Worm (Caenorhabditis elegans) whole organism, L1 larva: ENCODE measurements around the gene fipr-4.
A peak's percentile ranks its signal among the peaks of the same experiment; 100 is the strongest.

Source experiments
- aha-1 ChIP-seq: fragments of 150-350 bp; optimal IDR thresholded peaks from 2 replicates; lab custom pipeline; 2014; ENCODE audit warnings: missing biosample characterization, missing genetic modification characterization
- alr-1 ChIP-seq: fragments of 200-800 bp; sonication (Bioruptor generic); optimal IDR thresholded peaks from 2 replicates; lab custom pipeline; 2018; ENCODE audit warnings: borderline replicate concordance, mild to moderate bottlenecking, missing genetic modification characterization, missing compliant biosample characterization
- blmp-1 ChIP-seq: fragments of 150-350 bp; optimal IDR thresholded peaks from 2 replicates; lab custom pipeline; 2014; ENCODE audit warnings: missing biosample characterization, missing genetic modification characterization
- dpl-1 ChIP-seq, 3 experiments: fragments of 150-350 bp in 2 of 3; sonication (generic microtip) in 1 of 3; optimal IDR thresholded peaks; 2 replicates each; lab custom pipeline; 2014 to 2017; ENCODE audit warnings: missing biosample characterization in 3 of 3, missing genetic modification characterization in 3 of 3, missing genetic modification reagents in 3 of 3
- dsc-1 ChIP-seq: sonication (generic microtip); optimal IDR thresholded peaks from 2 replicates; lab custom pipeline; 2016; ENCODE audit warnings: mild to moderate bottlenecking, missing genetic modification characterization, missing compliant biosample characterization
- efl-1 ChIP-seq, 4 experiments: fragments of 150-350 bp; optimal IDR thresholded peaks in 3 of 4; peaks in 1 of 4; 1 replicate in 1 of 4; 2 replicates in 3 of 4; lab custom pipeline; 2014; ENCODE audit warnings: missing biosample characterization in 2 of 4, missing genetic modification characterization in 2 of 4, missing genetic modification reagents in 2 of 4
- egl-13 ChIP-seq: sonication (generic microtip); optimal IDR thresholded peaks from 2 replicates; lab custom pipeline; 2016; ENCODE audit warnings: missing genotype, missing genetic modification reagents, missing genetic modification characterization, missing compliant biosample characterization
- elt-2 ChIP-seq: sonication (generic microtip); optimal IDR thresholded peaks from 2 replicates; lab custom pipeline; 2016; ENCODE audit warnings: missing genetic modification characterization, mild to moderate bottlenecking, inconsistent platforms, missing compliant biosample characterization, missing genetic modification reagents
- ets-5 ChIP-seq: fragments of 200-800 bp; sonication (Bioruptor generic); IDR thresholded peaks from 2 replicates; pipeline ENCODE4 v1.3.6; 2022; ENCODE audit warnings: missing genetic modification characterization, missing compliant biosample characterization
- hlh-4 ChIP-seq: sonication (generic microtip); optimal IDR thresholded peaks from 2 replicates; lab custom pipeline; 2016; ENCODE audit warnings: mild to moderate bottlenecking, missing genetic modification characterization, missing compliant biosample characterization
- hpl-2 ChIP-seq: fragments of 150-350 bp; optimal IDR thresholded peaks from 2 replicates; lab custom pipeline; 2014; ENCODE audit warnings: missing biosample characterization, missing genetic modification reagents, missing genetic modification characterization
- jun-1 ChIP-seq: fragments of 150-350 bp; optimal IDR thresholded peaks from 2 replicates; lab custom pipeline; 2014; ENCODE audit warnings: missing biosample characterization, missing genetic modification reagents, missing genetic modification characterization
- lin-13 ChIP-seq: fragments of 150-350 bp; optimal IDR thresholded peaks from 2 replicates; lab custom pipeline; 2014; ENCODE audit warnings: missing biosample characterization, missing genetic modification reagents, missing genetic modification characterization
- lin-15B ChIP-seq: fragments of 150-350 bp; sonication (generic microtip); optimal IDR thresholded peaks from 3 replicates; lab custom pipeline; 2014; ENCODE audit warnings: missing biosample characterization, missing genetic modification characterization
- lsy-2 ChIP-seq, 2 experiments: fragments of 150-350 bp; optimal IDR thresholded peaks; 2 replicates each; lab custom pipeline; 2014; ENCODE audit warnings: missing biosample characterization in 2 of 2, missing genetic modification characterization in 2 of 2
- mef-2 ChIP-seq: fragments of 150-350 bp; optimal IDR thresholded peaks from 2 replicates; lab custom pipeline; 2014; ENCODE audit warnings: missing biosample characterization, missing genetic modification characterization
- nhr-19 ChIP-seq: fragments of 200-800 bp; sonication (Bioruptor generic); conservative IDR thresholded peaks from 2 replicates; pipeline ENCODE4 v1.3.6; 2022; ENCODE audit warnings: missing genetic modification characterization, missing compliant biosample characterization
- nhr-20 ChIP-seq: sonication (generic microtip); optimal IDR thresholded peaks from 2 replicates; lab custom pipeline; 2016; ENCODE audit warnings: mild to moderate bottlenecking, missing genetic modification characterization, missing compliant biosample characterization
- nhr-71 ChIP-seq: sonication (generic microtip); optimal IDR thresholded peaks from 2 replicates; lab custom pipeline; 2016; ENCODE audit warnings: mild to moderate bottlenecking, missing genetic modification characterization, moderate library complexity, missing compliant biosample characterization
- nhr-76 ChIP-seq: sonication (generic microtip); optimal IDR thresholded peaks from 2 replicates; lab custom pipeline; 2017; ENCODE audit warnings: missing biosample characterization, missing genetic modification characterization
- pag-3 ChIP-seq: sonication (generic microtip); optimal IDR thresholded peaks from 2 replicates; lab custom pipeline; 2017; ENCODE audit warnings: missing genetic modification characterization, mild to moderate bottlenecking, missing compliant biosample characterization, antibody characterized with exemption, borderline replicate concordance; ENCODE audit not compliant: insufficient read depth
- rnt-1 ChIP-seq: sonication (generic microtip); optimal IDR thresholded peaks from 2 replicates; lab custom pipeline; 2016; ENCODE audit warnings: mild to moderate bottlenecking, missing genetic modification characterization, moderate library complexity, missing compliant biosample characterization
- snu-23 ChIP-seq: sonication (generic microtip); optimal IDR thresholded peaks from 2 replicates; lab custom pipeline; 2016; ENCODE audit warnings: missing genetic modification characterization, missing compliant biosample characterization
- sptf-1 ChIP-seq: fragments of 150-350 bp; optimal IDR thresholded peaks from 2 replicates; lab custom pipeline; 2014; ENCODE audit warnings: missing biosample characterization, missing genetic modification characterization
- sup-37 ChIP-seq: fragments of 200-800 bp; sonication (Bioruptor generic); optimal IDR thresholded peaks from 2 replicates; lab custom pipeline; 2018; ENCODE audit warnings: mild to moderate bottlenecking, missing genetic modification characterization, missing compliant biosample characterization
- swsn-7 ChIP-seq: sonication (generic microtip); optimal IDR thresholded peaks from 2 replicates; lab custom pipeline; 2016; ENCODE audit warnings: missing genetic modification characterization, missing compliant biosample characterization
- unc-130 ChIP-seq: fragments of 150-350 bp; optimal IDR thresholded peaks from 2 replicates; lab custom pipeline; 2017; ENCODE audit warnings: missing biosample characterization, missing genetic modification characterization, inconsistent platforms
- unc-62 ChIP-seq: fragments of 150-350 bp; optimal IDR thresholded peaks from 2 replicates; lab custom pipeline; 2014; ENCODE audit warnings: missing biosample characterization, missing genetic modification reagents, missing genetic modification characterization
- unc-98 ChIP-seq: fragments of 200-800 bp; sonication (Bioruptor generic); IDR thresholded peaks from 2 replicates; pipeline ENCODE4 v1.3.6; 2022; ENCODE audit warnings: missing genetic modification characterization, missing compliant biosample characterization
- zip-4 ChIP-seq: fragments of 200-800 bp; sonication (Bioruptor generic); optimal IDR thresholded peaks from 2 replicates; lab custom pipeline; 2018; ENCODE audit warnings: mild to moderate bottlenecking, missing genetic modification characterization, moderate library complexity, missing compliant biosample characterization
- ztf-11 ChIP-seq, 2 experiments: sonication (generic microtip); optimal IDR thresholded peaks; 2 replicates each; lab custom pipeline; 2016 to 2017; ENCODE audit warnings: missing genetic modification characterization in 2 of 2, missing biosample characterization in 1 of 2, missing compliant biosample characterization in 1 of 2
- ztf-4 ChIP-seq: fragments of 150-350 bp; optimal IDR thresholded peaks from 2 replicates; lab custom pipeline; 2014; ENCODE audit warnings: missing biosample characterization, missing genetic modification characterization

Gene fipr-4

ce11 chrV:10229222-10229879, 1.1 kb upstream of the fipr-4 start, which contains the start of the genes pyt-1 and fipr-7:
Gene pyt-1 (minus strand): TSS chrV:10229322.
Gene fipr-7 (plus strand): TSS chrV:10229829.
- peak; percentile 61 for TF ChIP-seq dsc-1 (tag; lab: Kevin White, UChicago)
- no peak for TF ChIP-seq ets-5 (GFP tag; lab: Robert Waterston, UW)

DNA sequence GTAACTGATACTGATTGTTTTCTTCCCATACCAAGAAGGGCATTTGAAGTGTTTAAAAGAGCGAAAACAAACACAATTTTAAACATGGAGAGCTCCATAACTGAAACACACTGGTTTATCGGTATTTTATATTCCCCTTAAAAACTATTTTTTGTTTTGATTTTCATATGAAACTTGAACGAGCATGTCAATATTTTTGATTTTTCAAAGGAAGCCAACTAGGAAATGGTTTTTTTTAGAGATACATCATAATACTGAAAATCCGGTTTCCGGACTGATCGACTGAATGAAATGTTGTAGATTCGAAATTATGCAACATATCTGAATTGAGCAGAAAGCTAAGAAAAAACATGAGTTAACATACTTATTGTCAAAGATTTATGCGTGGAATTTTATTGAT, 927 bp downstream of the fipr-4 start, which contains the start of gene ttr-19:
TSS of gene ttr-19 (minus strand) at position 101 of the 400 bp plus-strand sequence.
- TF ChIP-seq sptf-1 (tag; lab: Kevin White, UChicago) (no peak), elt-2 (tag; lab: Kevin White, UChicago) (no peak), efl-1 (optimal IDR thresholded peaks at IDR 0.05; lab: Kevin White, UChicago) (no peak), efl-1 (GFP tag; optimal IDR thresholded peaks at IDR 0.05 in 1 of 2; lab: Kevin White, UChicago) (no peak), pag-3 (no peak), jun-1 (tag; lab: Kevin White, UChicago) (no peak), rnt-1 (tag; lab: Kevin White, UChicago) (no peak), hpl-2 (GFP tag; lab: Kevin White, UChicago) (no peak), zip-4 (no peak), swsn-7 (no peak), aha-1 (tag; lab: Kevin White, UChicago) (no peak), nhr-71 (tag; lab: Kevin White, UChicago) (no peak)

DNA sequence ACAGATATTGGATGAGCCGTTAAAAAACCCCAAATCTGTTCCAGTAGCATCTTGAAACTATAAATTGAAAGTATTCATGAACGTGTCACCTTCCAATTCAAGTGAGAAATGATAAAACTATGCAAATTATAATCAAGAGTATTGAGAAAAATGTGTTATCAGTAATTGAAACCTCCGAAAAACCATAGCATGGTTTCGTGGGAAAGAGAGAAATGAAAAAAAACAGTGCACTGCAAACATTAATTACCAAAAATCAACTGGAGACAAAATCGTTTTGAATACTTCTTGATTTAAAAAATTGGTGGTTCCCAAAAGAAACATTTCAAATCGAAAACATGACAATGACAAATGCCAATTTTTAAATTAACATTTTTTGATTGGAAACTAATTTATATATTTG, 2.6 kb downstream of the fipr-4 start, which contains the start of gene daf-36:
TSS of gene daf-36 (minus strand) at position 101 of the 400 bp plus-strand sequence.
- no peak for TF ChIP-seq nhr-19 (GFP tag; lab: Robert Waterston, UW)
- no peak for TF ChIP-seq dsc-1 (tag; lab: Kevin White, UChicago)
- no peak for TF ChIP-seq lin-15B (tag; lab: Kevin White, UChicago)
- TF ChIP-seq lsy-2 (tag; optimal IDR thresholded peaks at IDR 0.05; lab: Kevin White, UChicago) = no peak
- no peak for TF ChIP-seq sup-37 (GFP tag; lab: Kevin White, UChicago)

ce11 chrV:10224619-10225018, 3.6 kb downstream of the fipr-4 start:
- TF ChIP-seq egl-13 (no peak), elt-2 (tag; lab: Kevin White, UChicago) (peak; percentile 2)

- TF ChIP-seq alr-1 (tag; lab: Kevin White, UChicago) (no peak), ztf-4 (tag; lab: Kevin White, UChicago) (no peak), unc-62 (GFP tag; lab: Kevin White, UChicago) (no peak), lin-13 (GFP tag; lab: Kevin White, UChicago) (no peak), lin-15B (tag; lab: Kevin White, UChicago) (no peak), rnt-1 (tag; lab: Kevin White, UChicago) (no peak), nhr-20 (no peak), mef-2 (tag; lab: Kevin White, UChicago) (no peak), unc-98 (GFP tag; lab: Robert Waterston, UW) (no peak), unc-130 (tag; lab: Kevin White, UChicago) (no peak), dpl-1 (GFP tag; optimal IDR thresholded peaks at IDR 0.05; lab: Kevin White, UChicago) (no peak), snu-23 (GFP tag; lab: Kevin White, UChicago) (no peak), hlh-4 (tag; lab: Kevin White, UChicago) (no peak), blmp-1 (tag; lab: Kevin White, UChicago) (no peak), nhr-76 (no peak), ztf-11 (tag; optimal IDR thresholded peaks at IDR 0.05; lab: Kevin White, UChicago) (no peak)
Measured at ce11 chrV:10222007-10222406, 6.3 kb downstream of the fipr-4 start, which contains the start of gene C12D8.20. Gene C12D8.20 (plus strand): TSS chrV:10222307.
